Worm (Caenorhabditis elegans): ENCODE measurements around the gene cids-1.

DNA sequence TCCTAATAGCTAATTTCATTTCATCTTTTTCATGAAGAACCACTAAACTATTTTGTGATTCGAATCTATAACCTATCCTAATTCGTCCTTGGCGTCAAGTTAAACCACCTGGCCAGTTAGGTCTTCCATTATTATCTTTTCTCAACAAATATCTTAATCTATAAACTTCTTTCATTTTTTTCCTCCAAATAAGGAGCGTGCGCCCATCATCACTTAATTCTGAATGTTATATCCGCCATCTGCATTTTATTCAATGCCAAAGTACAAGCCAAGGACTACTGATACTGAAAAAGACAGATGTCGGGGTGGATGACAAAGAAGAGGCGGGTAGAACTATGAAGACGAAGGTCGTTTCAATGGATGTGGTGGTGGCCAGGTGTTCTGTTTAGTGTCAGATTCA, 15.3 kb upstream of the cids-1 start:
- TF ChIP-seq mes-2 (tag; optimal IDR thresholded peaks at IDR 0.05; ENCODE audit: poor library complexity, severe bottlenecking) (no peak), nhr-11 (tag; optimal IDR thresholded peaks at IDR 0.05) (no peak), unc-39 (tag; optimal IDR thresholded peaks at IDR 0.05) (no peak), nhr-76 (tag; optimal IDR thresholded peaks at IDR 0.05) (no peak), T20F7.1 (GFP tag; optimal IDR thresholded peaks at IDR 0.05) (no peak), fos-1 (tag; optimal IDR thresholded peaks at IDR 0.05) (no peak), lin-13 (GFP tag; optimal IDR thresholded peaks at IDR 0.05) (no peak), aly-2 (tag; optimal IDR thresholded peaks at IDR 0.05) (no peak), nhr-77 (tag; optimal IDR thresholded peaks at IDR 0.05) (no peak), ceh-28 (tag; optimal IDR thresholded peaks at IDR 0.05) (no peak)
